Fruit fly (Drosophila melanogaster) whole organism, embryonic: ENCODE data around the gene CG44838.

Source experiments
- Asciz ChIP-seq: fragments of 200-800 bp; sonication (Bioruptor generic); optimal IDR thresholded peaks from 2 replicates; lab custom pipeline; 2017; ENCODE audit warnings: missing biosample characterization, mild to moderate bottlenecking, missing genetic modification characterization, missing genetic modification reagents
- Awh ChIP-seq: fragments of 200-800 bp; sonication (Bioruptor generic); IDR thresholded peaks from 2 replicates; pipeline ENCODE4, ENCODE4 v1.3.6; 2022; ENCODE audit warnings: missing biosample characterization, missing genetic modification characterization
- CG10565 ChIP-seq: fragments of 200-800 bp; sonication (Bioruptor generic); optimal IDR thresholded peaks from 3 replicates; lab custom pipeline; 2016; ENCODE audit warnings: missing biosample characterization, mild to moderate bottlenecking, missing genetic modification characterization
- CG11723 ChIP-seq: fragments of 200-800 bp; sonication (Bioruptor generic); optimal IDR thresholded peaks from 2 replicates; lab custom pipeline; 2017; ENCODE audit warnings: missing biosample characterization, mild to moderate bottlenecking, missing genetic modification characterization
- CG14050 ChIP-seq: fragments of 200-800 bp; sonication (Bioruptor generic); IDR thresholded peaks from 3 replicates; pipeline ENCODE4 v1.3.6; 2022; ENCODE audit warnings: missing biosample characterization, missing genetic modification characterization
- CG15479 ChIP-seq: fragments of 200-800 bp; sonication (Bioruptor generic); optimal IDR thresholded peaks from 3 replicates; lab custom pipeline; 2019; ENCODE audit warnings: missing biosample characterization, mild to moderate bottlenecking, missing genetic modification characterization, moderate library complexity
- CG1647 ChIP-seq: fragments of 200-800 bp; sonication (Bioruptor generic); optimal IDR thresholded peaks from 3 replicates; lab custom pipeline; 2016; ENCODE audit warnings: missing biosample characterization, missing genetic modification characterization
- CG18599 ChIP-seq: fragments of 200-800 bp; sonication (Bioruptor generic); optimal IDR thresholded peaks from 3 replicates; lab custom pipeline; 2017; ENCODE audit warnings: missing biosample characterization, missing genetic modification characterization, mild to moderate bottlenecking, moderate library complexity, missing genetic modification reagents
- CG30020 ChIP-seq: fragments of 200-800 bp; optimal IDR thresholded peaks from 2 replicates; lab custom pipeline; 2019; ENCODE audit warnings: missing biosample characterization, mild to moderate bottlenecking, missing genetic modification characterization, moderate library complexity
- CG32532 ChIP-seq: fragments of 200-800 bp; sonication (Bioruptor generic); IDR thresholded peaks from 2 replicates; pipeline ENCODE4 v1.3.6; 2022; ENCODE audit warnings: missing biosample characterization, missing genetic modification characterization
- CG32772 ChIP-seq: fragments of 200-800 bp; sonication (Bioruptor generic); IDR thresholded peaks from 2 replicates; pipeline ENCODE4 v1.3.6; 2022; ENCODE audit warnings: missing biosample characterization, missing genetic modification characterization
- CG3407 ChIP-seq: fragments of 200-800 bp; sonication (Bioruptor generic); optimal IDR thresholded peaks from 2 replicates; lab custom pipeline; 2018; ENCODE audit warnings: missing biosample characterization, mild to moderate bottlenecking, missing genetic modification characterization
- CG4328 ChIP-seq: fragments of 200-800 bp; sonication (Bioruptor generic); optimal IDR thresholded peaks from 3 replicates; lab custom pipeline; 2017; ENCODE audit warnings: missing biosample characterization, missing genetic modification reagents, missing genetic modification characterization
- CG4404 ChIP-seq: fragments of 200-800 bp; sonication (Bioruptor generic); IDR thresholded peaks from 2 replicates; pipeline ENCODE4 v1.3.6; 2022; ENCODE audit warnings: missing biosample characterization, missing genetic modification characterization
- CG4730 ChIP-seq: fragments of 200-800 bp; sonication (Bioruptor generic); IDR thresholded peaks from 2 replicates; pipeline ENCODE4 v1.3.6; 2022; ENCODE audit warnings: missing biosample characterization, missing genetic modification characterization
- CG6791 ChIP-seq: fragments of 200-800 bp; sonication (Bioruptor generic); IDR thresholded peaks from 3 replicates; pipeline ENCODE4 v1.3.6; 2022; ENCODE audit warnings: missing biosample characterization, missing genetic modification characterization; ENCODE audit not compliant: partially characterized antibody
- CG6813 ChIP-seq: fragments of 200-800 bp; sonication (Bioruptor generic); optimal IDR thresholded peaks from 2 replicates; lab custom pipeline; 2017; ENCODE audit warnings: missing biosample characterization, missing genetic modification characterization, mild to moderate bottlenecking, moderate library complexity, missing genetic modification reagents
- CG6854 ChIP-seq: fragments of 200-800 bp; sonication (Bioruptor generic); optimal IDR thresholded peaks from 3 replicates; lab custom pipeline; 2017; ENCODE audit warnings: missing biosample characterization, mild to moderate bottlenecking, missing genetic modification characterization
- CG7556 ChIP-seq: fragments of 200-800 bp; sonication (Bioruptor generic); optimal IDR thresholded peaks from 2 replicates; lab custom pipeline; 2017; ENCODE audit warnings: missing biosample characterization, mild to moderate bottlenecking, missing genetic modification characterization
- NK7.1 ChIP-seq: fragments of 200-800 bp; sonication (Bioruptor generic); optimal IDR thresholded peaks from 3 replicates; lab custom pipeline; 2016; ENCODE audit warnings: missing biosample characterization, missing genetic modification characterization
- Poxn ChIP-seq: fragments of 200-800 bp; sonication (Bioruptor generic); IDR thresholded peaks from 2 replicates; pipeline ENCODE4 v1.3.6; 2022; ENCODE audit warnings: missing biosample characterization, missing genetic modification characterization
- Sry-β ChIP-seq: fragments of 200-800 bp; sonication (Bioruptor generic); optimal IDR thresholded peaks from 2 replicates; lab custom pipeline; 2018; ENCODE audit warnings: missing biosample characterization, mild to moderate bottlenecking, missing genetic modification characterization, moderate library complexity
- Ssrp ChIP-seq: fragments of 200-800 bp; sonication (Bioruptor generic); optimal IDR thresholded peaks from 2 replicates; lab custom pipeline; 2018; ENCODE audit warnings: missing biosample characterization, mild to moderate bottlenecking, missing genetic modification characterization, moderate library complexity
- Stat92E ChIP-seq, 3 experiments: fragments of >200 bp in 2 of 3; fragments of 200-800 bp in 1 of 3; sonication (Bioruptor generic) in 1 of 3; optimal IDR thresholded peaks; 2 replicates each; lab custom pipeline; 2017 to 2019; ENCODE audit warnings: missing biosample characterization in 3 of 3, missing genetic modification characterization in 3 of 3, mild to moderate bottlenecking in 1 of 3, moderate library complexity in 1 of 3
- TFAM ChIP-seq: fragments of 200-800 bp; sonication (Bioruptor generic); optimal IDR thresholded peaks from 2 replicates; lab custom pipeline; 2017; ENCODE audit warnings: missing biosample characterization, missing genetic modification characterization, inconsistent platforms
- ac ChIP-seq: fragments of 200-800 bp; sonication (Bioruptor generic); optimal IDR thresholded peaks from 3 replicates; lab custom pipeline; 2017; ENCODE audit warnings: missing biosample characterization, mild to moderate bottlenecking, missing genetic modification characterization
- bigmax ChIP-seq: fragments of 200-800 bp; sonication (Bioruptor generic); optimal IDR thresholded peaks from 2 replicates; lab custom pipeline; 2018; ENCODE audit warnings: missing biosample characterization, mild to moderate bottlenecking, missing genetic modification characterization
- cad ChIP-seq: fragments of >200 bp; optimal IDR thresholded peaks from 2 replicates; lab custom pipeline; 2017; ENCODE audit warnings: missing biosample characterization, missing genetic modification characterization
- crol ChIP-seq: fragments of 200-800 bp; sonication (Bioruptor generic); IDR thresholded peaks from 2 replicates; pipeline ENCODE4 v1.3.6; 2022; ENCODE audit warnings: missing biosample characterization, missing genetic modification characterization
- dpn ChIP-seq, 2 experiments: fragments of 200-800 bp; sonication (Bioruptor generic); optimal IDR thresholded peaks; 3 replicates each; lab custom pipeline; 2016; ENCODE audit warnings: missing biosample characterization in 2 of 2, missing genetic modification characterization in 2 of 2
- gt ChIP-seq: fragments of 200-800 bp; sonication (Bioruptor generic); IDR thresholded peaks from 2 replicates; pipeline ENCODE4 v1.3.6; 2022; ENCODE audit warnings: missing biosample characterization, missing genetic modification characterization
- her ChIP-seq: fragments of 200-800 bp; sonication (Bioruptor generic); optimal IDR thresholded peaks from 2 replicates; lab custom pipeline; 2016; ENCODE audit warnings: missing biosample characterization, missing genetic modification characterization
- lab ChIP-seq: fragments of 200-800 bp; sonication (Bioruptor generic); optimal IDR thresholded peaks from 3 replicates; lab custom pipeline; 2017; ENCODE audit warnings: missing biosample characterization, missing genetic modification characterization, mild to moderate bottlenecking, moderate library complexity, missing genetic modification reagents
- lov ChIP-seq, 2 experiments: fragments of 200-800 bp in 1 of 2; fragments of >200 bp in 1 of 2; sonication (Bioruptor generic) in 1 of 2; IDR thresholded peaks in 1 of 2; optimal IDR thresholded peaks in 1 of 2; 2 replicates in 1 of 2; 3 replicates in 1 of 2; pipeline versions ENCODE4 v1.3.6 to Lab custom; 2017 to 2022; ENCODE audit warnings: missing biosample characterization in 1 of 2, missing genetic modification characterization in 1 of 2
- p53 ChIP-seq: fragments of 200-800 bp; sonication (Bioruptor generic); optimal IDR thresholded peaks from 2 replicates; lab custom pipeline; 2016; ENCODE audit warnings: missing biosample characterization, missing genetic modification characterization
- pros ChIP-seq: fragments of 200-800 bp; sonication (Bioruptor generic); optimal IDR thresholded peaks from 3 replicates; lab custom pipeline; 2019; ENCODE audit warnings: missing biosample characterization, mild to moderate bottlenecking, missing genetic modification characterization, moderate library complexity
- sd ChIP-seq: fragments of 200-800 bp; sonication (Bioruptor generic); optimal IDR thresholded peaks from 3 replicates; lab custom pipeline; 2018; ENCODE audit warnings: missing biosample characterization, mild to moderate bottlenecking, missing genetic modification characterization, moderate library complexity
- sens-2 ChIP-seq: fragments of 200-800 bp; sonication (Bioruptor generic); IDR thresholded peaks from 2 replicates; pipeline ENCODE4 v1.3.6; 2022; ENCODE audit warnings: missing biosample characterization, missing genetic modification characterization
- so ChIP-seq: fragments of 200-800 bp; sonication (Bioruptor generic); IDR thresholded peaks from 3 replicates; pipeline ENCODE4 v1.3.6; 2022; ENCODE audit warnings: missing biosample characterization, missing genetic modification characterization
- ssp ChIP-seq: fragments of 200-800 bp; sonication (Bioruptor generic); IDR thresholded peaks from 2 replicates; pipeline ENCODE4 v1.3.6; 2022; ENCODE audit warnings: missing biosample characterization, missing genetic modification characterization
- tll ChIP-seq, 2 experiments: fragments of 200-800 bp in 1 of 2; fragments of >200 bp in 1 of 2; sonication (Bioruptor generic) in 1 of 2; optimal IDR thresholded peaks; 2 replicates each; lab custom pipeline; 2017 to 2019; ENCODE audit warnings: missing biosample characterization in 2 of 2, missing genetic modification characterization in 2 of 2, mild to moderate bottlenecking in 1 of 2, moderate library complexity in 1 of 2
- vfl ChIP-seq: fragments of 200-800 bp; sonication (Bioruptor generic); optimal IDR thresholded peaks from 2 replicates; lab custom pipeline; 2016; ENCODE audit warnings: missing biosample characterization, missing genetic modification characterization
- zen2 ChIP-seq: fragments of 200-800 bp; sonication (Bioruptor generic); IDR thresholded peaks from 3 replicates; pipeline ENCODE4 v1.3.6; 2022; ENCODE audit warnings: missing biosample characterization, missing genetic modification characterization; ENCODE audit not compliant: partially characterized antibody
- zf30C ChIP-seq: fragments of 200-800 bp; sonication (Bioruptor generic); optimal IDR thresholded peaks from 3 replicates; lab custom pipeline; 2018; ENCODE audit warnings: missing biosample characterization, mild to moderate bottlenecking, missing genetic modification characterization

CG44838 gene

DNA sequence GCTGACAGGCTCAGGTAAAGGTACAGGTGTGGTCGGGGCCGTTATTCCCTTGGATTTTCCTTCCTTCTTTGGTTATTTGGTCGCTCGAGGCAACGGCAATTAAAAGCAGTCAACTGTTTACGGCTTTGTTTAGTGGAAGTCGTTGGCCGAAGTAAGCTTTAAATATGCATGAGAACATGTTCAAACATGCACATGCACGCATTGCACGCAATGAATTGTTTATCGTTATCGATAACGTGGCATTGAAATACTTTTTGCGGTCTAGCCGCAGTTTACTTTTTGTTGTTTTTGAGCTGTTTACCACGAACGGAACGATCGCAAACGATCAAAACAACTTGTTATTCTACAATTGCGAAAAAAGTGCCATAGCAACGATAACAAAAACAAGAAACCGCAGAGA is 39.2 kb upstream of the CG44838 start:
- TF ChIP-seq CG7556 (GFP tag; lab: Kevin White, UChicago), result no peak
- TF ChIP-seq tll (GFP tag; optimal IDR thresholded peaks at IDR 0.05; lab: Kevin White, UChicago), result peak in 1 of 2 experiments; percentile 20
- TF ChIP-seq zen2 (GFP tag; lab: Robert Waterston, UW), result no peak
- TF ChIP-seq her (GFP tag; lab: Kevin White, UChicago), result no peak
- TF ChIP-seq CG4730 (GFP tag; lab: Robert Waterston, UW), result no peak
- TF ChIP-seq CG4404 (GFP tag; lab: Robert Waterston, UW), result no peak
- peak; percentile 98 for TF ChIP-seq p53
- TF ChIP-seq ac (GFP tag; lab: Kevin White, UChicago), result peak; percentile 77
- no peak for TF ChIP-seq CG1647 (GFP tag; lab: Kevin White, UChicago)
- no peak for TF ChIP-seq Stat92E (GFP tag; optimal IDR thresholded peaks at IDR 0.05; lab: Kevin White, UChicago)
- no peak for TF ChIP-seq CG30020 (tag; lab: Kevin White, UChicago)
- no peak for TF ChIP-seq Sry-β (GFP tag; lab: Kevin White, UChicago)
- TF ChIP-seq sens-2 (GFP tag; lab: Robert Waterston, UW), result no peak
- TF ChIP-seq CG32772, result no peak
- TF ChIP-seq TFAM (GFP tag; lab: Kevin White, UChicago), result no peak

- peak; percentile 59 for TF ChIP-seq CG15479 (GFP tag; lab: Kevin White, UChicago)
- TF ChIP-seq cad (GFP tag; lab: Kevin White, UChicago), result peak; percentile 13
- TF ChIP-seq vfl (GFP tag; lab: Kevin White, UChicago), result no peak
Measured at dm6 chr3L:9422135-9422534, 38.7 kb upstream of the CG44838 start.

DNA sequence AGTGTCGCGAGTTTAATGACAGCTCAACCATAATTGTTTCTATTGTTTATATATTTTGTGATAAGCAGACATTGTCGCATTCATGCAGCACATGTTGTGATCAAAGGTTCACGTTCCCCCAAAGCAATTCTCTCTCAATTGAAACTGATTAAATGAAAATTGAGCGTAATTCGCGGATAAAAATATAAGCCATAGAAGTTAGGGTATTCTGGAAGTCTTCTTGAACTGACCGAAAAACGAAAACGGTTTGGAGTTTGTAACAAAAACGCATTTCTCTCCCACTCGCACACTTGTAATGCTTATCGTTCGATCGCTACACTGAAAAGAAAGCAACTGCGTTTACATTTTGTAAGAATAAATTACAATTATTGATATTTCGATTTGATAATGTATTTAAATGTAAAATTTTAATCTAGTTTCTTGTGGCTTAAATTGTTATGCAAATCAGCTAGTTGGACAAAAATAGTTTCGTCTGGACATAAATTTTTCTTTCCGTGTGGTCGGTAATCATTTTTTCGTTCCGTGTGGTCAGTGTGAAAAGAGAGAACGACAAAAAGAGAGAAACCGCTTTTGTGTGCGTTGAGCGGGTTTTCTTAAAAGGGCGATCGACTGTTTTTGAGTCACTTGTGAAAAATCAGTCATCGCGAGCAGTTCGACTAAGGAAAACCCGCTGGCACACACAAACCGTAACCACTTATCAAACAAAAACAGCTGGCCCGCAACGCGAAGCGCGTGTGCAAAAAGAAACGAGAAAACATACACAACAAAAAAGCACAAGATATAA is 38.0 kb upstream of the CG44838 start, which contains the start of gene aay:
aay (plus strand) TSS at position 618 of the 784 bp plus-strand sequence.
- peak; percentile 97 for TF ChIP-seq NK7.1 (GFP tag; lab: Kevin White, UChicago)
- peak; percentile 99 for TF ChIP-seq Asciz (GFP tag; lab: Kevin White, UChicago)
- TF ChIP-seq pros, result peak; percentile 87
- peak; percentile 98 to 99 for TF ChIP-seq dpn (GFP tag; optimal IDR thresholded peaks at IDR 0.05; lab: Kevin White, UChicago)
- TF ChIP-seq CG6854 (GFP tag; lab: Kevin White, UChicago), result peak; percentile 98
- peak; percentile 98 for TF ChIP-seq ac (GFP tag; lab: Kevin White, UChicago)
- TF ChIP-seq Ssrp (tag; lab: Kevin White, UChicago), result peak; percentile 99
- TF ChIP-seq CG14050, result peak; percentile 97
- TF ChIP-seq CG7556 (GFP tag; lab: Kevin White, UChicago), result peak; percentile 99
- peak; percentile 97 for TF ChIP-seq CG11723 (GFP tag; lab: Kevin White, UChicago)
- peak; percentile 98 for TF ChIP-seq CG32532 (GFP tag; lab: Robert Waterston, UW)
- peak; percentile 96 for TF ChIP-seq sd
- peak; percentile 99 for TF ChIP-seq CG18599 (GFP tag; lab: Kevin White, UChicago)
- TF ChIP-seq crol, result peak; percentile 79
- peak; percentile 98 for TF ChIP-seq CG3407 (GFP tag; lab: Kevin White, UChicago)
- TF ChIP-seq CG6791, result no peak
- TF ChIP-seq Poxn (GFP tag; lab: Robert Waterston, UW), result peak; percentile 90
- peak; percentile 42 for TF ChIP-seq lov (optimal IDR thresholded peaks at IDR 0.05; lab: Kevin White, UChicago)
- peak; percentile 98 for TF ChIP-seq lov (GFP tag; IDR thresholded peaks at IDR 0.05; lab: Robert Waterston, UW)
- peak in 1 of 3 experiments; percentile 99 for TF ChIP-seq Stat92E (GFP tag; optimal IDR thresholded peaks at IDR 0.05; lab: Kevin White, UChicago)
- peak; percentile 99 for TF ChIP-seq lab (GFP tag; lab: Kevin White, UChicago)
- TF ChIP-seq gt (GFP tag; lab: Robert Waterston, UW), result peak; percentile 96
- peak; percentile 97 for TF ChIP-seq Awh (GFP tag; lab: Robert Waterston, UW)
- TF ChIP-seq CG4328, result peak; percentile 97
- TF ChIP-seq CG10565 (GFP tag; lab: Kevin White, UChicago), result peak; percentile 95
- peak; percentile 82 for TF ChIP-seq bigmax
- peak; percentile 100 for TF ChIP-seq zf30C (GFP tag; lab: Kevin White, UChicago)
- TF ChIP-seq CG6813 (GFP tag; lab: Kevin White, UChicago), result peak; percentile 99
- TF ChIP-seq so (GFP tag; lab: Robert Waterston, UW), result peak; percentile 98
- TF ChIP-seq ssp (GFP tag; lab: Robert Waterston, UW), result peak; percentile 92
